Worm (Caenorhabditis elegans) whole organism, L3 larva: ENCODE measurements around the gene set-26.

ENCODE experiments used
- R02D3.7 ChIP-seq: fragments of 150-350 bp; optimal IDR thresholded peaks from 2 replicates; lab custom pipeline; 2014; ENCODE audit warnings: missing biosample characterization, missing genetic modification characterization
- ZK546.5 ChIP-seq: sonication (generic microtip); optimal IDR thresholded peaks from 2 replicates; lab custom pipeline; 2017; ENCODE audit warnings: missing biosample characterization, missing genetic modification characterization
- aly-2 ChIP-seq: fragments of 150-350 bp; optimal IDR thresholded peaks from 2 replicates; lab custom pipeline; 2014; ENCODE audit warnings: missing biosample characterization, missing genetic modification characterization
- ama-1 ChIP-seq: fragments of 150-350 bp; optimal IDR thresholded peaks from 2 replicates; lab custom pipeline; 2018
- ceh-16 ChIP-seq: sonication (generic microtip); optimal IDR thresholded peaks from 2 replicates; lab custom pipeline; 2017; ENCODE audit warnings: missing biosample characterization, missing genetic modification characterization
- ceh-28 ChIP-seq: fragments of 150-350 bp; optimal IDR thresholded peaks from 2 replicates; lab custom pipeline; 2014; ENCODE audit warnings: missing biosample characterization, missing genetic modification reagents, missing genetic modification characterization
- ceh-82 ChIP-seq: fragments of 150-350 bp; optimal IDR thresholded peaks from 2 replicates; lab custom pipeline; 2014; ENCODE audit warnings: missing biosample characterization, missing genetic modification characterization
- ceh-9 ChIP-seq: sonication (generic microtip); optimal IDR thresholded peaks from 2 replicates; lab custom pipeline; 2018; ENCODE audit warnings: missing biosample characterization, missing genetic modification characterization
- daf-12 ChIP-seq: fragments of 150-350 bp; optimal IDR thresholded peaks from 2 replicates; lab custom pipeline; 2014; ENCODE audit warnings: missing biosample characterization, missing genetic modification reagents, missing genetic modification characterization
- egl-27 ChIP-seq: sonication (generic microtip); optimal IDR thresholded peaks from 4 replicates; lab custom pipeline; 2017; ENCODE audit warnings: missing biosample characterization, missing genetic modification reagents, missing genetic modification characterization
- egl-5 ChIP-seq: fragments of 150-350 bp; optimal IDR thresholded peaks from 2 replicates; lab custom pipeline; 2017; ENCODE audit warnings: missing biosample characterization, missing genetic modification reagents, missing genetic modification characterization, inconsistent platforms
- elt-1 ChIP-seq: fragments of 150-350 bp; optimal IDR thresholded peaks from 2 replicates; lab custom pipeline; 2014; ENCODE audit warnings: missing biosample characterization, missing genetic modification characterization
- elt-2 ChIP-seq: sonication (generic microtip); optimal IDR thresholded peaks from 2 replicates; lab custom pipeline; 2016; ENCODE audit warnings: missing genetic modification reagents, mild to moderate bottlenecking, missing genetic modification characterization, missing compliant biosample characterization
- elt-3 ChIP-seq, 3 experiments: fragments of 150-350 bp in 1 of 3; sonication (generic microtip) in 2 of 3; optimal IDR thresholded peaks; 2 replicates in 2 of 3; 4 replicates in 1 of 3; lab custom pipeline; 2014 to 2017; ENCODE audit warnings: missing biosample characterization in 3 of 3, missing genetic modification characterization in 3 of 3
- fkh-10 ChIP-seq: sonication (generic microtip); optimal IDR thresholded peaks from 2 replicates; lab custom pipeline; 2017; ENCODE audit warnings: missing biosample characterization, missing genetic modification reagents, missing genetic modification characterization
- fkh-2 ChIP-seq: fragments of 150-350 bp; optimal IDR thresholded peaks from 2 replicates; lab custom pipeline; 2014; ENCODE audit warnings: missing biosample characterization, missing genetic modification reagents, missing genetic modification characterization
- fos-1 ChIP-seq: fragments of 150-350 bp; optimal IDR thresholded peaks from 2 replicates; lab custom pipeline; 2014; ENCODE audit warnings: missing biosample characterization, missing genetic modification characterization
- hmg-11 ChIP-seq: sonication (generic microtip); optimal IDR thresholded peaks from 2 replicates; lab custom pipeline; 2016; ENCODE audit warnings: missing genetic modification characterization, missing compliant biosample characterization
- lin-15B ChIP-seq: fragments of 150-350 bp; optimal IDR thresholded peaks from 2 replicates; lab custom pipeline; 2014; ENCODE audit warnings: missing biosample characterization, missing genetic modification characterization
- lin-39 ChIP-seq: fragments of 150-350 bp; optimal IDR thresholded peaks from 2 replicates; lab custom pipeline; 2018; ENCODE audit warnings: missing biosample characterization, missing genetic modification reagents, missing genetic modification characterization
- lsy-12 ChIP-seq: sonication (generic microtip); optimal IDR thresholded peaks from 2 replicates; lab custom pipeline; 2016; ENCODE audit warnings: mild to moderate bottlenecking, missing genetic modification characterization, missing compliant biosample characterization
- mdl-1 ChIP-seq: fragments of 150-350 bp; optimal IDR thresholded peaks from 2 replicates; lab custom pipeline; 2014; ENCODE audit warnings: missing biosample characterization, missing genetic modification characterization
- mml-1 ChIP-seq: fragments of 150-350 bp; sonication (generic microtip); optimal IDR thresholded peaks from 3 replicates; lab custom pipeline; 2014; ENCODE audit warnings: missing biosample characterization, missing genetic modification characterization
- nfya-1 ChIP-seq: sonication (generic microtip); optimal IDR thresholded peaks from 2 replicates; lab custom pipeline; 2017; ENCODE audit warnings: missing genetic modification characterization, mild to moderate bottlenecking, missing compliant biosample characterization, antibody characterized with exemption, moderate library complexity; ENCODE audit not compliant: insufficient read depth
- nhr-11 ChIP-seq: fragments of 150-350 bp; optimal IDR thresholded peaks from 2 replicates; lab custom pipeline; 2014; ENCODE audit warnings: missing biosample characterization, missing genetic modification characterization
- nhr-12 ChIP-seq: fragments of 150-350 bp; optimal IDR thresholded peaks from 2 replicates; lab custom pipeline; 2014; ENCODE audit warnings: missing biosample characterization, missing genetic modification characterization
- nhr-23 ChIP-seq: fragments of 150-350 bp; optimal IDR thresholded peaks from 2 replicates; lab custom pipeline; 2014; ENCODE audit warnings: missing biosample characterization, missing genetic modification reagents, missing genetic modification characterization
- nhr-237 ChIP-seq: fragments of 150-350 bp; optimal IDR thresholded peaks from 2 replicates; lab custom pipeline; 2014; ENCODE audit warnings: missing biosample characterization, missing genetic modification characterization
- nhr-28 ChIP-seq: fragments of 150-350 bp; optimal IDR thresholded peaks from 2 replicates; lab custom pipeline; 2014; ENCODE audit warnings: missing biosample characterization, missing genetic modification characterization
- nhr-67 ChIP-seq: fragments of 150-350 bp; optimal IDR thresholded peaks from 2 replicates; lab custom pipeline; 2014; ENCODE audit warnings: missing biosample characterization, missing genetic modification characterization
- nhr-76 ChIP-seq: fragments of 150-350 bp; sonication (generic microtip); optimal IDR thresholded peaks from 5 replicates; lab custom pipeline; 2014; ENCODE audit warnings: missing biosample characterization, missing genetic modification characterization
- nhr-77 ChIP-seq: fragments of 150-350 bp; optimal IDR thresholded peaks from 2 replicates; lab custom pipeline; 2014; ENCODE audit warnings: missing biosample characterization, missing genetic modification characterization
- pha-4 ChIP-seq: fragments of 150-350 bp; optimal IDR thresholded peaks from 2 replicates; lab custom pipeline; 2014; ENCODE audit warnings: missing biosample characterization, missing genetic modification reagents, missing genetic modification characterization
- pqm-1 ChIP-seq: fragments of 150-350 bp; optimal IDR thresholded peaks from 2 replicates; lab custom pipeline; 2017; ENCODE audit warnings: missing biosample characterization, missing genetic modification characterization, inconsistent platforms
- skn-1 ChIP-seq: fragments of 150-350 bp; optimal IDR thresholded peaks from 2 replicates; lab custom pipeline; 2014; ENCODE audit warnings: missing biosample characterization, missing genetic modification characterization
- snpc-4 ChIP-seq: fragments of 150-350 bp; optimal IDR thresholded peaks from 2 replicates; lab custom pipeline; 2014; ENCODE audit warnings: missing biosample characterization, missing genetic modification characterization
- tbx-2 ChIP-seq: sonication (generic microtip); optimal IDR thresholded peaks from 2 replicates; lab custom pipeline; 2016; ENCODE audit warnings: mild to moderate bottlenecking, missing genetic modification characterization, missing compliant biosample characterization
- unc-39 ChIP-seq: sonication (generic microtip); optimal IDR thresholded peaks from 4 replicates; lab custom pipeline; 2017; ENCODE audit warnings: missing biosample characterization, missing genetic modification characterization
- unc-62 ChIP-seq: fragments of 150-350 bp; sonication (generic microtip); optimal IDR thresholded peaks from 4 replicates; lab custom pipeline; 2014; ENCODE audit warnings: missing biosample characterization, missing genetic modification reagents, missing genetic modification characterization
- zag-1 ChIP-seq: fragments of 150-350 bp; optimal IDR thresholded peaks from 2 replicates; lab custom pipeline; 2014; ENCODE audit warnings: missing biosample characterization, missing genetic modification characterization
- ztf-11 ChIP-seq: fragments of 150-350 bp; optimal IDR thresholded peaks from 2 replicates; lab custom pipeline; 2014; ENCODE audit warnings: missing biosample characterization, missing genetic modification characterization
- ztf-4 ChIP-seq: fragments of 150-350 bp; optimal IDR thresholded peaks from 2 replicates; lab custom pipeline; 2014; ENCODE audit warnings: missing biosample characterization, missing genetic modification characterization

Gene set-26

DNA sequence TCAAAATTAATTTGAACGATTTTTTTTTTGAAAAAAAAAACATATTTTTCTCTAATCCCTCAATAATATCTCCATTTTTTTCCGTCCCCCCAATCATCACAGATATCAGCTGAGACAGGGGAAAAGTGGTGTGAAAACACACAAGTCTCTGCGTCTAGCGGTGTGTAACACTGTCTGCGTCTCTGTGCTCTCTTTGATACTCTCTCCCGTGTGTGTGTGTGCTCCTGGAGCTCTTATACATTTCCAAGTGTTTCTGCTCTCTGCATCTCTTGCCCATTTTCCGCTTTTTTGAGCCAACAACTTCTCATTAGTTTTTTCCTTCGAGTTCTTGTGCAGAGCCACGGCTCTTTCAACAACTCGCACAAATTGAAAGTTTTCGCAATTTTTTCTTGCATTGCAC lies 7.9 kb upstream of the set-26 start (continued):
- no peak for TF ChIP-seq nhr-11 (tag; lab: Kevin White, UChicago)
- no peak for TF ChIP-seq nhr-12 (tag; lab: Kevin White, UChicago)
- TF ChIP-seq ceh-28 (tag; lab: Kevin White, UChicago) = no peak
- peak; percentile 83 for TF ChIP-seq lin-39 (tag; lab: Kevin White, UChicago)
- TF ChIP-seq ztf-4 (tag; lab: Kevin White, UChicago) = no peak
- no peak for TF ChIP-seq ceh-82 (tag; lab: Kevin White, UChicago)
- TF ChIP-seq hmg-11 = peak; percentile 60
- TF ChIP-seq mml-1 = no peak
- TF ChIP-seq nhr-237 (tag; lab: Kevin White, UChicago) = no peak
- no peak for TF ChIP-seq ztf-11 (tag; lab: Kevin White, UChicago)
- TF ChIP-seq daf-12 = no peak
- peak; percentile 46 for TF ChIP-seq lin-15B (tag; lab: Kevin White, UChicago)
- TF ChIP-seq aly-2 (tag; lab: Kevin White, UChicago) = no peak

DNA sequence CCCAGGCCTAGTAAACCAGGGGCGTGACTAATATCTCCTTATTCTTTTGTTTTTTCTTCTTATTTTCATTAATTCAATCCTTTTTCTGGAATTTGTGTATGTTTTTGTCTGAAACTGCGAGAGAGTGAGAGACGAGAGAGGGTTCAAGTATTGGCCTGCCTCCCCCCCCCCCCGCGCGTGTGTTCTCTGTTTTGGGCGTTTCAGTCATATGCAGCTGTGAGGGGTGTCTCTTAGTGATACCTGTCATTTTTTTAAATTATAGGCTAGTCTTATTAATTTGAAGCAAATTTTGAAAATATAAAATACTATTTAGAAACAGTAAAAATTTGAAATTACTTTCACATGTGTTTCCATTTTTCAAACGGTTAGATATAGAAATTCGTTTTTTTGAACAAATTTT lies 3.8 kb upstream of the set-26 start:
- TF ChIP-seq pha-4 (tag; lab: Kevin White, UChicago) (peak; percentile 4), nhr-28 (tag; lab: Kevin White, UChicago) (no peak), skn-1 (tag; lab: Kevin White, UChicago) (no peak), nhr-237 (tag; lab: Kevin White, UChicago) (no peak), tbx-2 (tag; lab: Kevin White, UChicago) (no peak), snpc-4 (no peak), R02D3.7 (tag; lab: Kevin White, UChicago) (no peak)
- TF ChIP-seq, all 47 proteins: peak for 1

- peak; percentile 36 for TF ChIP-seq nfya-1 (tag; lab: Kevin White, UChicago)
- no peak for TF ChIP-seq nhr-237 (tag; lab: Kevin White, UChicago)
- peak; percentile 64 for TF ChIP-seq pha-4 (tag; lab: Kevin White, UChicago)
- TF ChIP-seq nhr-11 (tag; lab: Kevin White, UChicago) = peak; percentile 73
- TF ChIP-seq lsy-12 (tag; lab: Kevin White, UChicago) = no peak
Observed at ce11 chrIV:16658731-16659130, 3.0 kb upstream of the set-26 start.

DNA sequence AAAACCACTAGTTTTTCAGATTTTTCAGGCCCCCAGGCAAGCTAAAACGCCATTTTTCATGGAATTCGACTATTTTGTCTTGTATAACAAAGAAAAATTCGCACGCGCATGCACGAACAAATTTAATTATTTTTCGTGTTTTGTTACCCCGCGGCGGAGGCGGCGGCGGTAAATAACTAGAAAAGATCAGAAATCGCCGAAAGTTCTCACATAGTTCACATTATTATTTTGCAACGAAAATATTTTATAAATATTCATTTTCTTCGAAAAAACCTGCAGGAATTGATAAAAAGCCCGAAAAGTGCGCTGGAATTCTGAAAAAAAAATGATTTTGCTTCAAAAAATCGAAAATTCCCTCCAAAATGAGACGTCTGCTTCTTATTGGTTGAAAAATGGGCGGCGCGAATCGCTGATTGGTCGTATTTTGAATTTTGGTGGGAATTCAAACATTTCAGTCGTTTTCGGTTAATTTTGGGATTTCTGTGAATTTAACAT lies 1.9 kb upstream of the set-26 start:
- peak; percentile 33 for TF ChIP-seq ama-1 (lab: Kevin White, UChicago)
- TF ChIP-seq ZK546.5 (tag; lab: Kevin White, UChicago) = no peak
- peak; percentile 77 for TF ChIP-seq nfya-1 (tag; lab: Kevin White, UChicago)
- peak; percentile 64 for TF ChIP-seq fkh-10
- TF ChIP-seq mdl-1 (tag; lab: Kevin White, UChicago) = no peak
- no peak for TF ChIP-seq zag-1 (tag; lab: Kevin White, UChicago)
- TF ChIP-seq nhr-11 (tag; lab: Kevin White, UChicago) = no peak
- TF ChIP-seq nhr-67 = no peak
- no peak for TF ChIP-seq egl-5 (tag; lab: Kevin White, UChicago)

DNA sequence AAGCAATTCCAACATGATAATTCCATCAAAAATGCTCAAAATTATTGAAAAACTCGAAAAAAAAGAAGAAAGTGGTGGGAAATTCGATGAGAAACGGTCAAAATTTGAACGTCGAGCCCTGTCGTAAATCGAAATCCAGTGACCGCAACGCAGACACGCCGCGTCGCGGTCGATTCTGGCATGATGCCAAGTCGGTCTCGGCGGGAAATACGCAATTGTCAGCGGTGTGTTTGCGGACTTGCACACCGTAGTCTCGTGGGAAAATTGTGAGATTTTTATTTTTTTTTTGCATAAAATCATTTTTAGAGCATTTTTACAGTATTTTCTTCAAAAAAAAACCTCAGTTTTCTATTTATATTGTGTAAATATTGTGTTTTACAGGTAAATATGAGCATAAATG lies 549 bp upstream of the set-26 start, which contains the start of gene tsr-2:
Gene tsr-2 (plus strand): TSS at position 382 of the 400 bp plus-strand sequence.
- TF ChIP-seq ztf-11 (tag; lab: Kevin White, UChicago) (no peak), pqm-1 (tag; lab: Kevin White, UChicago) (peak; percentile 45), hmg-11 (peak; percentile 89), nhr-76 (no peak), tbx-2 (tag; lab: Kevin White, UChicago) (peak; percentile 84), mml-1 (no peak), unc-62 (GFP tag; lab: Kevin White, UChicago) (no peak), zag-1 (tag; lab: Kevin White, UChicago) (no peak), nfya-1 (tag; lab: Kevin White, UChicago) (peak; percentile 97), ZK546.5 (tag; lab: Kevin White, UChicago) (no peak), ceh-28 (tag; lab: Kevin White, UChicago) (peak; percentile 71), unc-39 (tag; lab: Kevin White, UChicago) (no peak), ama-1 (lab: Kevin White, UChicago) (peak; percentile 74), lin-15B (tag; lab: Kevin White, UChicago) (peak; percentile 93), ceh-16 (no peak), egl-5 (tag; lab: Kevin White, UChicago) (peak; percentile 74), ceh-9 (tag; lab: Kevin White, UChicago) (no peak), elt-3 (tag; optimal IDR thresholded peaks at IDR 0.05; lab: Kevin White, UChicago) (no peak), elt-2 (tag; lab: Kevin White, UChicago) (peak; percentile 70), elt-1 (peak; percentile 24), fkh-2 (no peak), R02D3.7 (tag; lab: Kevin White, UChicago) (peak; percentile 76), snpc-4 (peak; percentile 88), nhr-77 (tag; lab: Kevin White, UChicago) (peak; percentile 17), lin-39 (tag; lab: Kevin White, UChicago) (peak; percentile 94), egl-27 (tag; lab: Kevin White, UChicago) (peak; percentile 49), fos-1 (peak; percentile 32), nhr-237 (tag; lab: Kevin White, UChicago) (no peak), daf-12 (no peak), lsy-12 (tag; lab: Kevin White, UChicago) (peak; percentile 78), nhr-11 (tag; lab: Kevin White, UChicago) (no peak), mdl-1 (tag; lab: Kevin White, UChicago) (no peak), nhr-67 (no peak), skn-1 (tag; lab: Kevin White, UChicago) (peak; percentile 73), nhr-23 (peak; percentile 90)
